Worm (Caenorhabditis elegans) whole organism, L4 larva: ENCODE measurements around the gene Y66D12A.6.

ENCODE experiments used
- Y105C5A.15 ChIP-seq: fragments of 200-800 bp; sonication (Bioruptor generic); IDR thresholded peaks from 2 replicates; pipeline ENCODE4 v1.3.6; 2022; ENCODE audit warnings: missing genetic modification characterization, missing compliant biosample characterization
- aha-1 ChIP-seq: fragments of 150-350 bp; peaks from one replicate; lab custom pipeline; 2014; ENCODE audit warnings: missing biosample characterization, missing genetic modification characterization
- aly-2 ChIP-seq: sonication (generic microtip); optimal IDR thresholded peaks from 2 replicates; lab custom pipeline; 2018; ENCODE audit warnings: missing biosample characterization, missing genetic modification characterization
- ama-1 ChIP-seq: fragments of 150-350 bp; optimal IDR thresholded peaks from 2 replicates; lab custom pipeline; 2014; ENCODE audit warnings: inconsistent platforms, mixed read lengths
- arid-1 ChIP-seq: fragments of 200-800 bp; sonication (Bioruptor generic); conservative IDR thresholded peaks from 2 replicates; pipeline ENCODE4 v1.3.6; 2022; ENCODE audit warnings: missing genetic modification reagents, missing genetic modification characterization, missing compliant biosample characterization
- ctbp-1 ChIP-seq: fragments of 200-800 bp; sonication (Bioruptor generic); IDR thresholded peaks from 2 replicates; pipeline ENCODE4 v1.3.6; 2022; ENCODE audit warnings: missing genetic modification reagents, missing genetic modification characterization, missing compliant biosample characterization
- daf-12 ChIP-seq: fragments of 150-350 bp; optimal IDR thresholded peaks from 2 replicates; lab custom pipeline; 2014; ENCODE audit warnings: missing biosample characterization, missing genetic modification reagents, missing genetic modification characterization
- dmd-8 ChIP-seq: fragments of 200-800 bp; sonication (Bioruptor generic); IDR thresholded peaks from 2 replicates; pipeline ENCODE4 v1.3.6; 2022; ENCODE audit warnings: missing genetic modification characterization, missing compliant biosample characterization
- dmd-9 ChIP-seq: fragments of 200-800 bp; sonication (Bioruptor generic); IDR thresholded peaks from 2 replicates; pipeline ENCODE4 v1.3.6; 2022; ENCODE audit warnings: missing genetic modification reagents, missing genetic modification characterization, missing compliant biosample characterization
- dpl-1 ChIP-seq: fragments of 150-350 bp; optimal IDR thresholded peaks from 2 replicates; lab custom pipeline; 2014; ENCODE audit warnings: missing biosample characterization, missing genetic modification reagents, missing genetic modification characterization
- egl-43 ChIP-seq: fragments of 200-800 bp; sonication (Bioruptor generic); IDR thresholded peaks from 2 replicates; pipeline ENCODE4 v1.3.6; 2022; ENCODE audit warnings: missing genetic modification reagents, missing genetic modification characterization, missing compliant biosample characterization
- fkh-10 ChIP-seq: fragments of 150-350 bp; optimal IDR thresholded peaks from 2 replicates; lab custom pipeline; 2014; ENCODE audit warnings: missing biosample characterization, missing genetic modification reagents, missing genetic modification characterization
- hif-1 ChIP-seq, 2 experiments: sonication (generic microtip); optimal IDR thresholded peaks; 2 replicates each; lab custom pipeline; 2016 to 2017; ENCODE audit warnings: missing compliant biosample characterization in 2 of 2, missing genetic modification characterization in 2 of 2, missing genetic modification reagents in 2 of 2, missing genotype in 2 of 2, mild to moderate bottlenecking in 1 of 2
- hmg-1.1 ChIP-seq: fragments of 200-800 bp; sonication (Bioruptor generic); IDR thresholded peaks from 2 replicates; pipeline ENCODE4 v1.3.6; 2022; ENCODE audit warnings: missing genetic modification reagents, missing genetic modification characterization, missing compliant biosample characterization
- lin-29 ChIP-seq: fragments of 200-800 bp; sonication (Bioruptor generic); IDR thresholded peaks from 2 replicates; pipeline ENCODE4 v1.3.6; 2022; ENCODE audit warnings: missing genetic modification reagents, missing genetic modification characterization, missing compliant biosample characterization
- lin-38 ChIP-seq: fragments of 200-800 bp; sonication (Bioruptor generic); IDR thresholded peaks from 2 replicates; pipeline ENCODE4 v1.3.6; 2022; ENCODE audit warnings: missing genetic modification reagents, missing genetic modification characterization, missing compliant biosample characterization
- lir-3 ChIP-seq: sonication (generic microtip); optimal IDR thresholded peaks from 2 replicates; lab custom pipeline; 2016; ENCODE audit warnings: mild to moderate bottlenecking, missing genetic modification characterization, missing compliant biosample characterization
- lsy-2 ChIP-seq, 2 experiments: fragments of 150-350 bp in 1 of 2; sonication (generic microtip) in 1 of 2; optimal IDR thresholded peaks; 2 replicates each; lab custom pipeline; 2014 to 2017; ENCODE audit warnings: missing biosample characterization in 2 of 2, missing genetic modification characterization in 2 of 2
- mdl-1 ChIP-seq, 2 experiments: fragments of 150-350 bp in 1 of 2; sonication (generic microtip) in 1 of 2; optimal IDR thresholded peaks; 2 replicates each; lab custom pipeline; 2014 to 2017; ENCODE audit warnings: missing biosample characterization in 2 of 2, missing genetic modification characterization in 2 of 2
- mes-2 ChIP-seq: sonication (generic microtip); optimal IDR thresholded peaks from 2 replicates; lab custom pipeline; 2016; ENCODE audit warnings: missing genotype, mild to moderate bottlenecking, missing genetic modification characterization, missing compliant biosample characterization; ENCODE audit not compliant: poor library complexity, severe bottlenecking
- nhr-237 ChIP-seq: sonication (generic microtip); optimal IDR thresholded peaks from 2 replicates; lab custom pipeline; 2017; ENCODE audit warnings: missing biosample characterization, missing genetic modification characterization
- nhr-25 ChIP-seq: sonication (generic microtip); optimal IDR thresholded peaks from 2 replicates; lab custom pipeline; 2017; ENCODE audit warnings: missing genetic modification characterization, mild to moderate bottlenecking, missing compliant biosample characterization, antibody characterized with exemption, moderate library complexity, borderline replicate concordance; ENCODE audit not compliant: insufficient read depth
- nhr-28 ChIP-seq: fragments of 150-350 bp; optimal IDR thresholded peaks from 2 replicates; lab custom pipeline; 2014; ENCODE audit warnings: missing biosample characterization, missing genetic modification characterization
- nhr-48 ChIP-seq: sonication (generic microtip); optimal IDR thresholded peaks from 2 replicates; lab custom pipeline; 2016; ENCODE audit warnings: mild to moderate bottlenecking, missing genetic modification characterization, missing compliant biosample characterization
- nhr-6 ChIP-seq: fragments of 150-350 bp; optimal IDR thresholded peaks from 2 replicates; lab custom pipeline; 2014; ENCODE audit warnings: missing biosample characterization, missing genetic modification characterization
- pha-4 ChIP-seq, 2 experiments: fragments of 150-350 bp in 1 of 2; fragments of 200-800 bp in 1 of 2; sonication (Bioruptor generic) in 1 of 2; IDR thresholded peaks in 1 of 2; optimal IDR thresholded peaks in 1 of 2; 2 replicates each; pipeline versions ENCODE4 v1.3.6 to Lab custom; 2014 to 2022; ENCODE audit warnings: missing genetic modification characterization in 2 of 2, missing genetic modification reagents in 2 of 2, missing biosample characterization in 1 of 2, missing compliant biosample characterization in 1 of 2
- php-3 ChIP-seq: fragments of 200-800 bp; sonication (Bioruptor generic); IDR thresholded peaks from 2 replicates; pipeline ENCODE4 v1.3.6; 2022; ENCODE audit warnings: missing genetic modification reagents, missing genetic modification characterization, missing compliant biosample characterization
- set-16 ChIP-seq: fragments of 200-800 bp; sonication (Bioruptor generic); IDR thresholded peaks from 2 replicates; pipeline ENCODE4 v1.3.6; 2022; ENCODE audit warnings: missing genetic modification reagents, missing genetic modification characterization, missing compliant biosample characterization
- snpc-4 ChIP-seq: fragments of 150-350 bp; optimal IDR thresholded peaks from 2 replicates; lab custom pipeline; 2014; ENCODE audit warnings: missing biosample characterization, missing genetic modification characterization
- tra-1 ChIP-seq: fragments of 200-800 bp; sonication (Bioruptor generic); IDR thresholded peaks from 2 replicates; pipeline ENCODE4 v1.3.6; 2022; ENCODE audit warnings: missing genetic modification reagents, missing genetic modification characterization, missing compliant biosample characterization
- unc-62 ChIP-seq, 3 experiments: fragments of 150-350 bp in 1 of 3; sonication (generic microtip); optimal IDR thresholded peaks in 2 of 3; peaks in 1 of 3; 1 replicate in 1 of 3; 2 replicates in 2 of 3; lab custom pipeline; 2014 to 2017; ENCODE audit warnings: missing biosample characterization in 3 of 3, missing genetic modification characterization in 3 of 3, missing genetic modification reagents in 3 of 3, missing genotype in 1 of 3
- vab-7 ChIP-seq: fragments of 200-800 bp; sonication (Bioruptor generic); IDR thresholded peaks from 2 replicates; pipeline ENCODE4 v1.3.6; 2022; ENCODE audit warnings: missing genetic modification reagents, missing genetic modification characterization, missing compliant biosample characterization

Y66D12A.6 gene

DNA sequence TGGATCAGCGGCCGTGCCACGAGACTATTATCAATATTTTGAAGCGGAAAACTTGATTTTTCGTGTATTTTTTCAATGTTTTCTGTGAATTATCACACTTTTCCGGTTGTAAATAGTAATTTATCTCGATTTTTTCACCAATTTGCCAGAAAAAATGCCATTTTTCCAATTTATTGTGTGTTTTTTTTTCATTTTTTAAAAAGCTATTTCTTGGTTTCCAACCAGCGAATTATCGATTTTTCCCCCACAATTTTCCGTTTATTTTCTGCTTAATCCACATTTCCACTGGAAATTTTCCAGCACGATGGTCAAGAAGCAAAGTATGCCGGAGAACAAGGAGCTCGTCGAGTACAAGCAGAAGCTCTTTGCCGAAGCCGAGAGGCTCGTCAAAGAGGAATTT lies 13.4 kb downstream of the Y66D12A.6 start, which contains the start of gene psme-3:
TSS of gene psme-3 (plus strand) at position 301 of the 400 bp plus-strand sequence.
- no peak for TF ChIP-seq unc-62 (GFP tag; optimal IDR thresholded peaks at IDR 0.05 in 1 of 2; lab: Kevin White, UChicago)
- no peak for TF ChIP-seq unc-62 (tag; optimal IDR thresholded peaks at IDR 0.05; lab: Kevin White, UChicago)
- no peak for TF ChIP-seq nhr-48
- TF ChIP-seq nhr-25 (tag; lab: Kevin White, UChicago) = no peak
- TF ChIP-seq ama-1 (lab: Kevin White, UChicago) = peak; percentile 3

DNA sequence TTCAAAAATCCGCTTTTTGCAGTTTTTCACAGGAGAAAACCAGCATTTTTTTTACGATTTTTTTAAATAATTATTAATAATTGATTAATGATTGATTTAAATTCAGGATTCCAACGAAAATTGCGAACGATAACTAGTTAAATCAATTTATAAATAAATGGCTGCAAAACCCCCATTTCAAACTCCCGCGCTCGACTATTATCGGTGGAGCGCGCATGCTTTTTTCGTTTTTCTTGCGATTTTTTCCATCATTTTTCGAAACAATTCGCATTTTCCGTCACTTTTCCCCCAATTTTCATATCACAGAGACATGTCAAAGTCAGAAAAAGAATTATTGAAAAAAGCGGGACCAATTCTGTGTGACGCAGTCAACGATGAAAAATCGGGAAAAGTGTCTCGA lies 15.6 kb downstream of the Y66D12A.6 start, which contains the start of gene Y66D12A.10:
TSS of gene Y66D12A.10 (plus strand) at position 273 of the 400 bp plus-strand sequence.
- TF ChIP-seq mes-2 (tag; lab: Kevin White, UChicago) (peak; percentile 62), lin-38 (GFP tag; lab: Robert Waterston, UW) (peak; percentile 91), nhr-6 (tag; lab: Kevin White, UChicago) (peak; percentile 37), hmg-1.1 (GFP tag; lab: Robert Waterston, UW) (no peak), vab-7 (GFP tag; lab: Robert Waterston, UW) (no peak), nhr-28 (no peak), hif-1 (tag; optimal IDR thresholded peaks at IDR 0.05; lab: Kevin White, UChicago) (peak in 1 of 2 experiments; percentile 14), dmd-9 (no peak), Y105C5A.15 (no peak), daf-12 (tag; lab: Kevin White, UChicago) (no peak), fkh-10 (GFP tag; lab: Kevin White, UChicago) (no peak), php-3 (GFP tag; lab: Robert Waterston, UW) (no peak), egl-43 (no peak), nhr-237 (tag; lab: Kevin White, UChicago) (no peak), lsy-2 (tag; optimal IDR thresholded peaks at IDR 0.05; lab: Kevin White, UChicago) (peak in 1 of 2 experiments; percentile 40), mdl-1 (tag; optimal IDR thresholded peaks at IDR 0.05; lab: Kevin White, UChicago) (no peak), tra-1 (GFP tag; lab: Robert Waterston, UW) (no peak), dpl-1 (GFP tag; lab: Kevin White, UChicago) (peak; percentile 88), lin-29 (GFP tag; lab: Robert Waterston, UW) (no peak), aly-2 (no peak), ctbp-1 (GFP tag; lab: Robert Waterston, UW) (no peak)

DNA sequence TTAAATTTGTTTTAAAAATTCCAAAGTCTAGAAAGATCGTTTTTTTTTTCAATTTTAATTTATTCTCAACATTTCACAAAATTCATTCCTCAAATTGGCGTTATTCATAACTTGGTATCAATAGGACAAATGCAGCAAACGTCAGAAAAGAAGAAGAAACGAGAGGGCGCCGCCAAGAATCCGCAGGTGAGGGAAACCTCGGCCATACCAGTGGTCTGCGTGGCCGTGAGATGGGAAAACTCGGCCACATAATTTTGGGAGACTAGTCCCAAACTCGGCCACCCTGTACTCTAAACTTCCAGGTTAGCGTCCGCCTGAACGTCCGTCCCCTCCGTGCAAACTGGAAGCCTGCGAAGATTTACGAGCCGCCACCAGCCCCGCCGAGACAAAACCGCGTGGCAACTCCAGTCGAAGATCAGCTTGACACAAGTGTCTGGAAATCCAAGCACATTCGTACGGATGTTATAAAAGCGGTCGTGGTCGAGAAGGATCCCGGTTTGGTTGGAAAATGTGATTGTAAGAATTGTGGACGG lies 17.7 kb downstream of the Y66D12A.6 start, which contains the start of gene Y66D12A.11:
TSS of gene Y66D12A.11 (plus strand) at position 51 of the 533 bp plus-strand sequence.
- 0 out of 2 replicates have a peak, but pooled peaks have one; percentile 6 for TF ChIP-seq dmd-8 (GFP tag; lab: Robert Waterston, UW)
- no peak for TF ChIP-seq snpc-4 (tag; lab: Kevin White, UChicago)
- TF ChIP-seq set-16 (GFP tag; lab: Robert Waterston, UW) = peak; percentile 57

DNA sequence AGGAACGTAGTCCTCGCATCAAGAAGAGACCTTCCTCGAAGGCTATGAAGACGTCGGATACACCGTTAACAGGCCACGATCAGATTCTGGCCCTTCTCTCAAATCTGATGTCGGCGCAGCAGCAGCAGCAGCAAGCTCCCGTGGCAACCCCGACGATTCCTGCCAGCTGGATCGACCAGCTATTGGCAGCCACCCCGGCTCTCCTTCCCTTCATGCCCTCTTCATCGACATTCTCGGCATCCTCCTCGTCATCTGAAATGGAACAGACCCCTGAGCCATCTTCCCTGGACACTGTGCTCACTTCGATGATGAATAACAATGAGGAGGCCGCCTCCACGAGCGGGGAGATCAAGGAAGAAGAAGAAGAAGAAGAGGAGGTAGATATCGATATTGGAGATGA lies 19.6 kb downstream of the Y66D12A.6 start:
- TF ChIP-seq lir-3 (tag; lab: Kevin White, UChicago) (no peak), pha-4 (GFP tag; IDR thresholded peaks at IDR 0.05; lab: Robert Waterston, UW) (no peak), pha-4 (tag; optimal IDR thresholded peaks at IDR 0.05; lab: Kevin White, UChicago) (no peak), set-16 (GFP tag; lab: Robert Waterston, UW) (peak; percentile 86)

DNA sequence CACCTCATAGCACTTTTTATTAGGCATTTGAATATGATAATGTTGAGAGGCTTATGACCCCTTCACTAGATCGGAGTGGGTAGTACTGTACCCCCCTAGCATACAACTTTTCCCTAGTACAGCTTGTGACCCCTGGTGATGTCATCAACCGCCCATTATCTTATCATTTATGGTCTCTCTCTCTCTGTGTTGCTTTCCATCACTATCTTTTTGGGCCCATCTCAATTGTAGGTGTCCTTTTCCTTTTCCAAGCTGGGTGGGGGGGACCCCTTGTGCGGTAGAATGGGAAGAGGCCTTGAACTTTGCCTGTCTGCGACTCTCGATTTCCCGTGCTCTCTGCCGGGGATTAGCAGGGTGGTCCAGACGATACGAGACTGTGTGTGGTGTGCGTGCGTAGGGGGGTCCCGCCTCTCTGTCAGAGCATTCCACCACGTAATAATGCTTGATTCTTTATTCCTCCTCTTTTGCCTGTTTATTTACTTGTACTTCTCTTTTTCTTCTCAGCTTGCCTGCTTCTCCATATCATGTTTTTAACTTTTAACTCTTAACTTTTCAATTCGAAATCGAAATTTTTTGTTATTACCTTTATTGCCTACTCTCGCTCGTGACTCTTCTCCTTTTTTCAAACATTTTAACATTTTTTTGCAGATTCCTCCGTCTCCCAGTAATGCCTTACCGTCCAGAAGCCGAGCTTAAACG lies 20.5 kb downstream of the Y66D12A.6 start, which contains the start of gene ztf-29:
TSS of gene ztf-29 (plus strand) at position 649 of the 699 bp plus-strand sequence.
- TF ChIP-seq hmg-1.1 (GFP tag; lab: Robert Waterston, UW) (0 out of 2 replicates have a peak, but pooled peaks have one; percentile 18), arid-1 (GFP tag; lab: Robert Waterston, UW) (no peak), aha-1 (tag; lab: Kevin White, UChicago) (peak; percentile 19)
